Fruit fly (Drosophila melanogaster) whole organism: Measurements from ENCODE around the gene Mtp.

Experiments
- CG8478 ChIP-seq: fragments of >200 bp; optimal IDR thresholded peaks from 2 replicates; lab custom pipeline; 2018; ENCODE audit warnings: inconsistent platforms
- Dll ChIP-seq: fragments of >200 bp; optimal IDR thresholded peaks from 2 replicates; lab custom pipeline; 2017
- EcR ChIP-seq, 2 experiments: fragments of >200 bp; optimal IDR thresholded peaks; 2 replicates each; lab custom pipeline; 2017; ENCODE audit warnings: missing biosample characterization in 2 of 2, missing genetic modification characterization in 2 of 2, missing genetic modification reagents in 2 of 2
- pan ChIP-seq: fragments of >200 bp; optimal IDR thresholded peaks from 2 replicates; lab custom pipeline; 2017
- psq ChIP-seq: fragments of >200 bp; optimal IDR thresholded peaks from 2 replicates; lab custom pipeline; 2017
- usp ChIP-seq: fragments of >200 bp; optimal IDR thresholded peaks from 2 replicates; lab custom pipeline; 2017; ENCODE audit warnings: missing biosample characterization, missing genetic modification characterization, mixed read lengths

dm6 chr2L:20909301-20909700, 13.4 kb downstream of the Mtp start:
- TF ChIP-seq pan (lab: Kevin White, UChicago) (no peak), Dll (lab: Kevin White, UChicago) (no peak), CG8478 (lab: Kevin White, UChicago) (no peak), usp (GFP tag; lab: Kevin White, UChicago) (no peak), psq (lab: Kevin White, UChicago) (no peak), EcR (GFP tag; optimal IDR thresholded peaks at IDR 0.05; lab: Kevin White, UChicago) (no peak)
